Worm (Caenorhabditis elegans) whole organism, L3 larva: ENCODE data around the gene str-73.

ENCODE experiments used
- R02D3.7 ChIP-seq: fragments of 150-350 bp; optimal IDR thresholded peaks from 2 replicates; lab custom pipeline; 2014; ENCODE audit warnings: missing biosample characterization, missing genetic modification characterization
- ZK546.5 ChIP-seq: sonication (generic microtip); optimal IDR thresholded peaks from 2 replicates; lab custom pipeline; 2017; ENCODE audit warnings: missing biosample characterization, missing genetic modification characterization
- aly-2 ChIP-seq: fragments of 150-350 bp; optimal IDR thresholded peaks from 2 replicates; lab custom pipeline; 2014; ENCODE audit warnings: missing biosample characterization, missing genetic modification characterization
- ceh-16 ChIP-seq: sonication (generic microtip); optimal IDR thresholded peaks from 2 replicates; lab custom pipeline; 2017; ENCODE audit warnings: missing biosample characterization, missing genetic modification characterization
- ceh-28 ChIP-seq: fragments of 150-350 bp; optimal IDR thresholded peaks from 2 replicates; lab custom pipeline; 2014; ENCODE audit warnings: missing biosample characterization, missing genetic modification reagents, missing genetic modification characterization
- ceh-9 ChIP-seq: sonication (generic microtip); optimal IDR thresholded peaks from 2 replicates; lab custom pipeline; 2018; ENCODE audit warnings: missing biosample characterization, missing genetic modification characterization
- daf-12 ChIP-seq: fragments of 150-350 bp; optimal IDR thresholded peaks from 2 replicates; lab custom pipeline; 2014; ENCODE audit warnings: missing biosample characterization, missing genetic modification reagents, missing genetic modification characterization
- egl-27 ChIP-seq: sonication (generic microtip); optimal IDR thresholded peaks from 4 replicates; lab custom pipeline; 2017; ENCODE audit warnings: missing biosample characterization, missing genetic modification reagents, missing genetic modification characterization
- egl-5 ChIP-seq: fragments of 150-350 bp; optimal IDR thresholded peaks from 2 replicates; lab custom pipeline; 2017; ENCODE audit warnings: missing biosample characterization, missing genetic modification reagents, missing genetic modification characterization, inconsistent platforms
- elt-1 ChIP-seq: fragments of 150-350 bp; optimal IDR thresholded peaks from 2 replicates; lab custom pipeline; 2014; ENCODE audit warnings: missing biosample characterization, missing genetic modification characterization
- elt-2 ChIP-seq: sonication (generic microtip); optimal IDR thresholded peaks from 2 replicates; lab custom pipeline; 2016; ENCODE audit warnings: missing genetic modification reagents, mild to moderate bottlenecking, missing genetic modification characterization, missing compliant biosample characterization
- eor-1 ChIP-seq, 2 experiments: fragments of 150-350 bp; optimal IDR thresholded peaks; 2 replicates each; lab custom pipeline; 2014 to 2018; ENCODE audit warnings: missing biosample characterization in 2 of 2, missing genetic modification characterization in 2 of 2
- fos-1 ChIP-seq: fragments of 150-350 bp; optimal IDR thresholded peaks from 2 replicates; lab custom pipeline; 2014; ENCODE audit warnings: missing biosample characterization, missing genetic modification characterization
- hmg-11 ChIP-seq: sonication (generic microtip); optimal IDR thresholded peaks from 2 replicates; lab custom pipeline; 2016; ENCODE audit warnings: missing genetic modification characterization, missing compliant biosample characterization
- jun-1 ChIP-seq: fragments of 150-350 bp; optimal IDR thresholded peaks from 2 replicates; lab custom pipeline; 2014; ENCODE audit warnings: missing biosample characterization, missing genetic modification reagents, missing genetic modification characterization
- lin-15B ChIP-seq: fragments of 150-350 bp; optimal IDR thresholded peaks from 2 replicates; lab custom pipeline; 2014; ENCODE audit warnings: missing biosample characterization, missing genetic modification characterization
- lin-39 ChIP-seq: fragments of 150-350 bp; optimal IDR thresholded peaks from 2 replicates; lab custom pipeline; 2018; ENCODE audit warnings: missing biosample characterization, missing genetic modification reagents, missing genetic modification characterization
- lsy-12 ChIP-seq: sonication (generic microtip); optimal IDR thresholded peaks from 2 replicates; lab custom pipeline; 2016; ENCODE audit warnings: mild to moderate bottlenecking, missing genetic modification characterization, missing compliant biosample characterization
- mdl-1 ChIP-seq: fragments of 150-350 bp; optimal IDR thresholded peaks from 2 replicates; lab custom pipeline; 2014; ENCODE audit warnings: missing biosample characterization, missing genetic modification characterization
- mml-1 ChIP-seq: fragments of 150-350 bp; sonication (generic microtip); optimal IDR thresholded peaks from 3 replicates; lab custom pipeline; 2014; ENCODE audit warnings: missing biosample characterization, missing genetic modification characterization
- nhr-11 ChIP-seq: fragments of 150-350 bp; optimal IDR thresholded peaks from 2 replicates; lab custom pipeline; 2014; ENCODE audit warnings: missing biosample characterization, missing genetic modification characterization
- nhr-12 ChIP-seq: fragments of 150-350 bp; optimal IDR thresholded peaks from 2 replicates; lab custom pipeline; 2014; ENCODE audit warnings: missing biosample characterization, missing genetic modification characterization
- nhr-23 ChIP-seq: fragments of 150-350 bp; optimal IDR thresholded peaks from 2 replicates; lab custom pipeline; 2014; ENCODE audit warnings: missing biosample characterization, missing genetic modification reagents, missing genetic modification characterization
- nhr-25 ChIP-seq: sonication (generic microtip); optimal IDR thresholded peaks from 2 replicates; lab custom pipeline; 2017; ENCODE audit warnings: missing biosample characterization, missing genetic modification characterization
- nhr-43 ChIP-seq: sonication (generic microtip); optimal IDR thresholded peaks from 2 replicates; lab custom pipeline; 2016; ENCODE audit warnings: mild to moderate bottlenecking, missing genetic modification characterization, missing compliant biosample characterization; ENCODE audit not compliant: poor library complexity, severe bottlenecking
- nhr-67 ChIP-seq: fragments of 150-350 bp; optimal IDR thresholded peaks from 2 replicates; lab custom pipeline; 2014; ENCODE audit warnings: missing biosample characterization, missing genetic modification characterization
- nhr-76 ChIP-seq: fragments of 150-350 bp; sonication (generic microtip); optimal IDR thresholded peaks from 5 replicates; lab custom pipeline; 2014; ENCODE audit warnings: missing biosample characterization, missing genetic modification characterization
- pha-4 ChIP-seq: fragments of 150-350 bp; optimal IDR thresholded peaks from 2 replicates; lab custom pipeline; 2014; ENCODE audit warnings: missing biosample characterization, missing genetic modification reagents, missing genetic modification characterization
- tbx-2 ChIP-seq: sonication (generic microtip); optimal IDR thresholded peaks from 2 replicates; lab custom pipeline; 2016; ENCODE audit warnings: mild to moderate bottlenecking, missing genetic modification characterization, missing compliant biosample characterization
- unc-39 ChIP-seq: sonication (generic microtip); optimal IDR thresholded peaks from 4 replicates; lab custom pipeline; 2017; ENCODE audit warnings: missing biosample characterization, missing genetic modification characterization
- unc-62 ChIP-seq: fragments of 150-350 bp; sonication (generic microtip); optimal IDR thresholded peaks from 4 replicates; lab custom pipeline; 2014; ENCODE audit warnings: missing biosample characterization, missing genetic modification reagents, missing genetic modification characterization
- zag-1 ChIP-seq: fragments of 150-350 bp; optimal IDR thresholded peaks from 2 replicates; lab custom pipeline; 2014; ENCODE audit warnings: missing biosample characterization, missing genetic modification characterization
- ztf-11 ChIP-seq: fragments of 150-350 bp; optimal IDR thresholded peaks from 2 replicates; lab custom pipeline; 2014; ENCODE audit warnings: missing biosample characterization, missing genetic modification characterization
- ztf-4 ChIP-seq: fragments of 150-350 bp; optimal IDR thresholded peaks from 2 replicates; lab custom pipeline; 2014; ENCODE audit warnings: missing biosample characterization, missing genetic modification characterization

The str-73 gene

ce11 chrV:16433471-16433870 is 3.4 kb downstream of the str-73 start, which contains the start of gene clec-234:
Gene clec-234 (minus strand): TSS chrV:16433571.
- no peak for TF ChIP-seq mdl-1 (tag; lab: Kevin White, UChicago)
- no peak for TF ChIP-seq unc-62 (GFP tag; lab: Kevin White, UChicago)
- no peak for TF ChIP-seq unc-39
- no peak for TF ChIP-seq ceh-28 (tag; lab: Kevin White, UChicago)
- TF ChIP-seq daf-12 (tag; lab: Kevin White, UChicago) = no peak
- no peak for TF ChIP-seq nhr-76 (tag; lab: Kevin White, UChicago)
- no peak for TF ChIP-seq elt-2 (tag; lab: Kevin White, UChicago)
- no peak for TF ChIP-seq ZK546.5
- no peak for TF ChIP-seq nhr-12 (tag; lab: Kevin White, UChicago)
- no peak for TF ChIP-seq R02D3.7
- no peak for TF ChIP-seq ceh-16 (tag; lab: Kevin White, UChicago)
- TF ChIP-seq aly-2 (tag; lab: Kevin White, UChicago) = no peak
- TF ChIP-seq mml-1 (tag; lab: Kevin White, UChicago) = no peak
- TF ChIP-seq jun-1 (tag; lab: Kevin White, UChicago) = no peak
- TF ChIP-seq, all 47 proteins: peak for 0

ce11 chrV:16435510-16435909 is 5.5 kb downstream of the str-73 start, which contains the start of the genes F26D2.13 and F26D2.14:
Gene F26D2.13 (minus strand): TSS chrV:16435610.
Gene F26D2.14 (plus strand): TSS chrV:16435855.
- TF ChIP-seq daf-12 (tag; lab: Kevin White, UChicago) (no peak), nhr-11 (tag; lab: Kevin White, UChicago) (no peak), ztf-11 (no peak), nhr-43 (tag; lab: Kevin White, UChicago) (no peak), ceh-9 (tag; lab: Kevin White, UChicago) (no peak)

DNA sequence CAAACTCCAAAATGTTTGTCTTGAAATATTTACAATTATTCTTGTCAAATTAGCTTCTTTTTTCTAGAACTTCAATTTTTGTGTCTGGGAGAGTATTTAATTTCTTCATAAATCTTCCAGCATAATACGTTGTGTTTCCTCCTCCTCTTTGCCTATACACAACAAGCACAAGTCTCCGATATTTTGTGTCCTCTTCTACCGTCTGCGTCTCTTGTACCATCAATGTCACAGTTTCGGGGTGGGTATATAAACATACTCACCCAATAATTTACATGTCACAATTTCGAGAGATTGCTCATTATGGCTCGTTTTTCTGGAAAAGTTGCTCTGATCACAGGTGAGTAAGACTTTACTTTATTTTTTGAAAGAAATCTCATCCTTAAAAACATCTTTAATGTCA is 7.5 kb downstream of the str-73 start, which contains the start of gene F26D2.15:
Gene F26D2.15, plus strand, starts transcription at position 301 of the 400 bp plus-strand sequence.
- TF ChIP-seq pha-4 (tag; lab: Kevin White, UChicago) = no peak
- no peak for TF ChIP-seq ztf-11
- no peak for TF ChIP-seq zag-1 (tag; lab: Kevin White, UChicago)
- TF ChIP-seq unc-62 (GFP tag; lab: Kevin White, UChicago) = no peak
- TF ChIP-seq daf-12 (tag; lab: Kevin White, UChicago) = no peak
- TF ChIP-seq R02D3.7 = no peak
- no peak for TF ChIP-seq lin-15B (tag; lab: Kevin White, UChicago)
- no peak for TF ChIP-seq nhr-23 (tag; lab: Kevin White, UChicago)
- no peak for TF ChIP-seq fos-1 (tag; lab: Kevin White, UChicago)
- TF ChIP-seq nhr-76 (tag; lab: Kevin White, UChicago) = no peak

DNA sequence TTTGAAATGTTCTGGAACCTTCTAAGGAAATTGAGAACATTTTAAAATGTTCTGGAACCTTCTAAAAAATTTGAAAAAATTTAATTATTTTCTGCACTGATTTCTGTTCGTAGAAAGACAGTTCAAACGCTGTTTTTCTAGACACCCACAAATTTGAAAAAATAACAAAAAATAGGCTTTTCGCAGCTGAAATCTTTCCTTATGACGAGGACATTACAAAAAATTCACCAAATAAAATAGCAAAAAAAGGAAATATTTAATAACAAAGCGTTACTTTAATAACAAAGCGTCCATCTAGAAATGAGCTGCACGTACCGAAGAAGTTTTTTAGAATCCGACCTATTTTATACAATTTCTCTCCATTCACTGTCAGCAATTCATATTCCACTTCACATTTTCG is 13.6 kb downstream of the str-73 start, which contains the start of gene srh-141:
Gene srh-141, plus strand, starts transcription at position 301 of the 400 bp plus-strand sequence.
- no peak for TF ChIP-seq unc-39
- no peak for TF ChIP-seq nhr-25
- no peak for TF ChIP-seq egl-27 (tag; lab: Kevin White, UChicago)
- no peak for TF ChIP-seq nhr-12 (tag; lab: Kevin White, UChicago)
- no peak for TF ChIP-seq hmg-11 (tag; lab: Kevin White, UChicago)
- TF ChIP-seq, all 47 proteins: peak for 0

ce11 chrV:16445676-16446075 is 15.6 kb downstream of the str-73 start, which contains the start of gene T08G3.6:
Gene T08G3.6 (plus strand): TSS chrV:16445976.
- TF ChIP-seq eor-1 (tag; optimal IDR thresholded peaks at IDR 0.05; lab: Kevin White, UChicago) (no peak), egl-5 (tag; lab: Kevin White, UChicago) (no peak), unc-39 (no peak), lin-39 (tag; lab: Kevin White, UChicago) (no peak), ceh-28 (tag; lab: Kevin White, UChicago) (no peak), ztf-4 (no peak), unc-62 (GFP tag; lab: Kevin White, UChicago) (no peak), nhr-67 (no peak), egl-27 (tag; lab: Kevin White, UChicago) (no peak), ceh-9 (tag; lab: Kevin White, UChicago) (no peak), lin-15B (tag; lab: Kevin White, UChicago) (no peak), elt-1 (tag; lab: Kevin White, UChicago) (no peak), nhr-76 (tag; lab: Kevin White, UChicago) (no peak), tbx-2 (tag; lab: Kevin White, UChicago) (no peak), lsy-12 (tag; lab: Kevin White, UChicago) (no peak), hmg-11 (tag; lab: Kevin White, UChicago) (no peak), nhr-25 (no peak)
